Worm (Caenorhabditis elegans) whole organism, L4 larva: ENCODE results near the gene csn-3.

Source experiments
- F26F4.8 ChIP-seq: fragments of 200-800 bp; sonication (Bioruptor generic); conservative IDR thresholded peaks from 2 replicates; pipeline ENCODE4 v1.3.6; 2022; ENCODE audit warnings: missing genetic modification characterization, missing compliant biosample characterization
- F49E8.2 ChIP-seq: sonication (generic microtip); optimal IDR thresholded peaks from 2 replicates; lab custom pipeline; 2016; ENCODE audit warnings: missing compliant biosample characterization, mild to moderate bottlenecking, missing genetic modification characterization, borderline replicate concordance
- R02D3.7 ChIP-seq: fragments of 150-350 bp; sonication (generic microtip); optimal IDR thresholded peaks from 3 replicates; lab custom pipeline; 2014; ENCODE audit warnings: missing biosample characterization, missing genetic modification characterization
- Y48G9A.11 ChIP-seq: fragments of 200-800 bp; sonication (Bioruptor generic); IDR thresholded peaks from 2 replicates; pipeline ENCODE4 v1.3.6; 2022; ENCODE audit warnings: missing genetic modification reagents, missing genetic modification characterization, missing compliant biosample characterization
- Y5F2A.4 ChIP-seq: fragments of 200-800 bp; sonication (Bioruptor generic); optimal IDR thresholded peaks from 2 replicates; lab custom pipeline; 2018; ENCODE audit warnings: mild to moderate bottlenecking, missing genetic modification characterization, missing compliant biosample characterization
- aha-1 ChIP-seq: fragments of 150-350 bp; peaks from one replicate; lab custom pipeline; 2014; ENCODE audit warnings: missing biosample characterization, missing genetic modification characterization
- attf-4 ChIP-seq: sonication (generic microtip); optimal IDR thresholded peaks from 3 replicates; lab custom pipeline; 2017; ENCODE audit warnings: missing biosample characterization, missing genetic modification characterization
- ceh-20 ChIP-seq: fragments of 200-800 bp; sonication (Bioruptor generic); IDR thresholded peaks from 2 replicates; pipeline ENCODE4 v1.3.6; 2022; ENCODE audit warnings: missing genetic modification reagents, missing genetic modification characterization, missing compliant biosample characterization
- ceh-62 ChIP-seq: sonication (generic microtip); optimal IDR thresholded peaks from 2 replicates; lab custom pipeline; 2017; ENCODE audit warnings: missing biosample characterization, missing genetic modification characterization
- ces-1 ChIP-seq: fragments of 150-350 bp; sonication (generic microtip); optimal IDR thresholded peaks from 4 replicates; lab custom pipeline; 2014; ENCODE audit warnings: missing biosample characterization, missing genetic modification reagents, missing genetic modification characterization
- cey-2 ChIP-seq: sonication (generic microtip); optimal IDR thresholded peaks from 3 replicates; lab custom pipeline; 2017; ENCODE audit warnings: missing genetic modification characterization, mild to moderate bottlenecking, missing compliant biosample characterization, antibody characterized with exemption, borderline replicate concordance; ENCODE audit not compliant: insufficient read depth
- daf-16 ChIP-seq, 3 experiments: sonication (generic microtip); optimal IDR thresholded peaks; 2 replicates each; lab custom pipeline; 2016 to 2017; ENCODE audit warnings: missing genetic modification characterization in 3 of 3, missing genetic modification reagents in 3 of 3, mild to moderate bottlenecking in 2 of 3, missing compliant biosample characterization in 2 of 3, missing biosample characterization in 1 of 3, moderate library complexity in 1 of 3
- daf-19 ChIP-seq: fragments of 200-800 bp; sonication (Bioruptor generic); conservative IDR thresholded peaks from 2 replicates; pipeline ENCODE4 v1.3.6; 2022; ENCODE audit warnings: missing genetic modification characterization, missing compliant biosample characterization
- daf-8 ChIP-seq: fragments of 200-800 bp; sonication (Bioruptor generic); IDR thresholded peaks from 2 replicates; pipeline ENCODE4 v1.3.6; 2022; ENCODE audit warnings: missing genetic modification characterization, missing compliant biosample characterization
- dmd-6 ChIP-seq: fragments of 200-800 bp; sonication (Bioruptor generic); IDR thresholded peaks from 2 replicates; pipeline ENCODE4 v1.3.6; 2022; ENCODE audit warnings: missing genetic modification reagents, missing genetic modification characterization, missing compliant biosample characterization
- dmd-9 ChIP-seq: fragments of 200-800 bp; sonication (Bioruptor generic); IDR thresholded peaks from 2 replicates; pipeline ENCODE4 v1.3.6; 2022; ENCODE audit warnings: missing genetic modification reagents, missing genetic modification characterization, missing compliant biosample characterization
- duxl-1 ChIP-seq: sonication (generic microtip); optimal IDR thresholded peaks from 2 replicates; lab custom pipeline; 2016; ENCODE audit warnings: mild to moderate bottlenecking, missing genetic modification characterization, moderate library complexity, missing compliant biosample characterization; ENCODE audit not compliant: poor library complexity
- dve-1 ChIP-seq: sonication (generic microtip); optimal IDR thresholded peaks from 2 replicates; lab custom pipeline; 2017; ENCODE audit warnings: antibody characterized with exemption, mild to moderate bottlenecking, missing genetic modification characterization, missing compliant biosample characterization; ENCODE audit not compliant: insufficient read depth
- egl-27 ChIP-seq: sonication (generic microtip); optimal IDR thresholded peaks from 3 replicates; lab custom pipeline; 2017; ENCODE audit warnings: missing biosample characterization, missing genetic modification reagents, missing genetic modification characterization
- fkh-10 ChIP-seq: fragments of 150-350 bp; optimal IDR thresholded peaks from 2 replicates; lab custom pipeline; 2014; ENCODE audit warnings: missing biosample characterization, missing genetic modification reagents, missing genetic modification characterization
- hif-1 ChIP-seq, 2 experiments: sonication (generic microtip); optimal IDR thresholded peaks; 2 replicates each; lab custom pipeline; 2016 to 2017; ENCODE audit warnings: missing compliant biosample characterization in 2 of 2, missing genetic modification characterization in 2 of 2, missing genetic modification reagents in 2 of 2, missing genotype in 2 of 2, mild to moderate bottlenecking in 1 of 2
- hlh-11 ChIP-seq: fragments of 200-800 bp; sonication (Bioruptor generic); optimal IDR thresholded peaks from 2 replicates; lab custom pipeline; 2018; ENCODE audit warnings: mild to moderate bottlenecking, missing genetic modification characterization, missing compliant biosample characterization
- hlh-30 ChIP-seq: sonication (generic microtip); optimal IDR thresholded peaks from 2 replicates; lab custom pipeline; 2017; ENCODE audit warnings: antibody characterized with exemption, mild to moderate bottlenecking, missing genetic modification characterization, missing compliant biosample characterization; ENCODE audit not compliant: insufficient read depth
- lin-1 ChIP-seq: fragments of 200-800 bp; sonication (Bioruptor generic); IDR thresholded peaks from 2 replicates; pipeline ENCODE4 v1.3.6; 2022; ENCODE audit warnings: missing genetic modification reagents, missing genetic modification characterization, missing compliant biosample characterization
- lin-15B ChIP-seq: fragments of 150-350 bp; sonication (generic microtip); optimal IDR thresholded peaks from 3 replicates; lab custom pipeline; 2014; ENCODE audit warnings: missing biosample characterization, missing genetic modification characterization
- lin-38 ChIP-seq: fragments of 200-800 bp; sonication (Bioruptor generic); IDR thresholded peaks from 2 replicates; pipeline ENCODE4 v1.3.6; 2022; ENCODE audit warnings: missing genetic modification reagents, missing genetic modification characterization, missing compliant biosample characterization
- lir-3 ChIP-seq: sonication (generic microtip); optimal IDR thresholded peaks from 2 replicates; lab custom pipeline; 2016; ENCODE audit warnings: mild to moderate bottlenecking, missing genetic modification characterization, missing compliant biosample characterization
- madf-5 ChIP-seq, 2 experiments: fragments of 200-800 bp; sonication (Bioruptor generic); IDR thresholded peaks; 2 replicates each; pipeline ENCODE4 v1.3.6; 2022; ENCODE audit warnings: missing compliant biosample characterization in 2 of 2, missing genetic modification characterization in 2 of 2
- madf-9 ChIP-seq: fragments of 200-800 bp; sonication (Bioruptor generic); conservative IDR thresholded peaks from 2 replicates; pipeline ENCODE4 v1.3.6; 2022; ENCODE audit warnings: missing genetic modification reagents, missing genetic modification characterization, missing compliant biosample characterization
- nhr-11 ChIP-seq: fragments of 150-350 bp; optimal IDR thresholded peaks from 2 replicates; lab custom pipeline; 2014; ENCODE audit warnings: missing biosample characterization, missing genetic modification characterization
- nhr-28 ChIP-seq: fragments of 150-350 bp; optimal IDR thresholded peaks from 2 replicates; lab custom pipeline; 2014; ENCODE audit warnings: missing biosample characterization, missing genetic modification characterization
- nhr-41 ChIP-seq: fragments of 200-800 bp; sonication (Bioruptor generic); IDR thresholded peaks from 2 replicates; pipeline ENCODE4 v1.3.6; 2022; ENCODE audit warnings: missing genetic modification reagents, missing genetic modification characterization, missing compliant biosample characterization
- nhr-76 ChIP-seq: fragments of 150-350 bp; optimal IDR thresholded peaks from 2 replicates; lab custom pipeline; 2014; ENCODE audit warnings: missing biosample characterization, missing genetic modification characterization
- php-3 ChIP-seq: fragments of 200-800 bp; sonication (Bioruptor generic); IDR thresholded peaks from 2 replicates; pipeline ENCODE4 v1.3.6; 2022; ENCODE audit warnings: missing genetic modification reagents, missing genetic modification characterization, missing compliant biosample characterization
- pqm-1 ChIP-seq: sonication (generic microtip); optimal IDR thresholded peaks from 2 replicates; lab custom pipeline; 2017; ENCODE audit warnings: missing biosample characterization, missing genetic modification characterization
- rbr-2 ChIP-seq: sonication (generic microtip); optimal IDR thresholded peaks from 2 replicates; lab custom pipeline; 2016; ENCODE audit warnings: missing genotype, missing genetic modification characterization, missing compliant biosample characterization
- skn-1 ChIP-seq: fragments of 150-350 bp; optimal IDR thresholded peaks from 2 replicates; lab custom pipeline; 2014; ENCODE audit warnings: missing biosample characterization, missing genetic modification characterization
- unc-62 ChIP-seq, 3 experiments: fragments of 150-350 bp in 1 of 3; sonication (generic microtip); optimal IDR thresholded peaks in 2 of 3; peaks in 1 of 3; 1 replicate in 1 of 3; 2 replicates in 2 of 3; lab custom pipeline; 2014 to 2017; ENCODE audit warnings: missing biosample characterization in 3 of 3, missing genetic modification characterization in 3 of 3, missing genetic modification reagents in 3 of 3, missing genotype in 1 of 3
- zip-2 ChIP-seq: fragments of 150-350 bp; optimal IDR thresholded peaks from 2 replicates; lab custom pipeline; 2014; ENCODE audit warnings: missing biosample characterization, missing genetic modification characterization
- ztf-7 ChIP-seq: fragments of 150-350 bp; optimal IDR thresholded peaks from 2 replicates; lab custom pipeline; 2014; ENCODE audit warnings: missing biosample characterization, missing genetic modification characterization

Gene csn-3

DNA sequence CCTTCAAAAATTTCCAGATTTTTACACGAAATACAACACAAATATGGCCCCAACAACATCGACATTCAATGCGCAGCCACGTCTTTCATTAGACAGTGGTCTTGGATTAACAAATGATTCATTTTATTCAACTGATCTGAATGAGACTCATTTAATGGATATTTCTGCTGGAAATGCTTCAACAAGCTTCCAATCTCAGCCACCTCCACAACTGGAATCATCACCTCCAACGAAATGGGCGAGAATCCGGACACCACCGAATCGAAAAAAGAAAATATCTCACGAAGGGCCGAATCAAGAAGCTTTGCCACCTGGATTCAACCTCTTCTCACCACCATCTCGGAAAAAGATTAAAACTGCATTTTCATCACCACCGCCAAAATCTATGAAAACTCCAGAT lies 14.8 kb upstream of the csn-3 start:
- TF ChIP-seq dve-1 (tag; lab: Kevin White, UChicago) (no peak), lir-3 (tag; lab: Kevin White, UChicago) (no peak), ztf-7 (tag; lab: Kevin White, UChicago) (no peak), fkh-10 (no peak), cey-2 (tag; lab: Kevin White, UChicago) (no peak), ces-1 (GFP tag; lab: Kevin White, UChicago) (no peak), madf-9 (no peak), F26F4.8 (no peak), nhr-76 (no peak), nhr-28 (tag; lab: Kevin White, UChicago) (no peak), egl-27 (tag; lab: Kevin White, UChicago) (no peak), lin-38 (no peak), ceh-62 (no peak)

DNA sequence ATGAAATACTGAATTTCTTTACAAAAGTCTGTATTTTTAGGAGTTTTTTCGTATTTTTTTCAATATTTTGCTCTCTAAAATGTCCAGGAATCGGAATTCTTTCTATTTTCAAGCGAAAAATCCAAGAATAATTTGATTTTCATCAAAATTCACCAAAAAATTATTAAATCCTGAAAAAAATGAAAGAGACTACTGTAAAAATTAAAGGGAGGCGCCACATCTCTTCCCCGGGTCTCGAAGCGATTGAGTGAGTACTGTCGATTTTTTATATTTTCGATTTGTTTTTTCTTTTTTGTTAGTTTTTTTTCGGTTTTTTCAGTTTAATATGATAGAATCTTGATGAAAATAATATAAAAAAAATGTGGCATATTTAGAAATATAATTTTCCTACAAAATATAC lies 11.0 kb upstream of the csn-3 start:
- TF ChIP-seq hif-1 (tag; optimal IDR thresholded peaks at IDR 0.05; lab: Kevin White, UChicago) (no peak), hlh-11 (tag; lab: Kevin White, UChicago) (no peak), aha-1 (tag; lab: Kevin White, UChicago) (peak; percentile 59)

DNA sequence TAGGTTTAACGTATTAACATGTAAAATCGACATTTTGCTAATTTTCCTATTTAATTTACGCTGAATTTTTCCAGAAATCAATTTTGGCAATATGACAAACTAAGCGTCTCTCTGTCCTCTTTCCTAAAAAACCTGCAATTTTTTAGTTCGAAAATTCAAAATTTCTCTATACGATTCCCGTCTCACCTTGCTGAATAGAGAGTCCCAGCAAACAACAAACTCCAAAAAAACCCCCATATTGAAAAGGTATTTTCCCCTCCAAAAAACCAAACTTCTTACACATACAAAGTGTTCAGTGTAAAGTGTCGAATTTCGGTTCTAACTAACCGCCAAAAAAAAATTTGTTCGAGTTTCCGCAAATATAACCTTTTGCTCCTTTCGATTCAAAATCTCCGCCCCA lies 10.4 kb upstream of the csn-3 start, which contains the start of gene pnc-1:
Gene pnc-1 (plus strand): TSS at position 301 of the 400 bp plus-strand sequence.
- TF ChIP-seq unc-62 (GFP tag; optimal IDR thresholded peaks at IDR 0.05 in 1 of 2; lab: Kevin White, UChicago) (peak in 1 of 2 experiments; percentile 63), unc-62 (tag; optimal IDR thresholded peaks at IDR 0.05; lab: Kevin White, UChicago) (no peak), madf-5 (GFP tag; IDR thresholded peaks at IDR 0.05; lab: Robert Waterston, UW) (no peak)

DNA sequence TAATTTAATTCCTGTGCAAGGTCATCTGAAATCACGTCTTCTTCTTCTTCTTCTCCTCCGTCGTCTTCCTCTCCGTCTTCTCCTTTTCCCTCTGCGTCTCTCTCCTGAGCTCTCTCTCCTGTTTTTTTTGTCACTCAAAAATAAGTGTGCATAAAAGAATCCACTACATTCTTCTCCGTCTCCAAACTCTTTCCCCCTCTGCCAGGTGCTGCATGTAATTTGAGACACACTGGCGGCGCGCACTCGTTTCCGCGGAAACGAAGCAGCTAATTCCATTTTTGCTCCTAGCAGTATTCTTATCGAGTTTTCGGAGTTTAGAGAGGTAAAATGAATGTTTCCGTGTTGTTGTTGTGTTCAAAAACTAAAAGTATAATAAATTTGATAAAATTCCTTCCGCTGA lies 8.4 kb upstream of the csn-3 start:
- TF ChIP-seq aha-1 (tag; lab: Kevin White, UChicago) = peak; percentile 5
- peak; percentile 31 for TF ChIP-seq nhr-11 (tag; lab: Kevin White, UChicago)
- peak; percentile 13 for TF ChIP-seq rbr-2
- no peak for TF ChIP-seq duxl-1 (tag; lab: Kevin White, UChicago)

DNA sequence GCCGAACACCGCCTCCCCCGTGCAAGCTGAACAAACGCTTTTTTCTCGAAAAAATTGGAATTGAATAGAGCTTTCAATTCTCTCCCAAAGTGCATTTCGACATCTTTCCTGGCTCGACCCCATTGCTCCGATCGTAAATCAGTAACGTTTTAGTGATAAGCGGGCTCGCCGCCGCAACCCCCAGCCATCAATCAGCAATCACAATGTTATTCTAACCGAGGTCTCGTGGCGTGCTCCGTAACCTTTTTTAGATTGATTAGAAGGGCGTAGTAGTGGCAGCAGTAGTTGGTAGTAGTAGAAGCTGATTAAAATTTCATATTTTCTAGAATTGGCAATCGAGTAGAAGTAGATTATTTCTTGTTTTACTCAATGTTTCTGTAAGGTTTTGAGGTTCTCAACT lies 7.2 kb upstream of the csn-3 start:
- TF ChIP-seq F49E8.2 (tag; lab: Kevin White, UChicago) (no peak), attf-4 (tag; lab: Kevin White, UChicago) (no peak), R02D3.7 (tag; lab: Kevin White, UChicago) (no peak), unc-62 (GFP tag; optimal IDR thresholded peaks at IDR 0.05 in 1 of 2; lab: Kevin White, UChicago) (peak in 1 of 2 experiments; percentile 25), unc-62 (tag; optimal IDR thresholded peaks at IDR 0.05; lab: Kevin White, UChicago) (no peak), lin-1 (GFP tag; lab: Robert Waterston, UW) (no peak), dve-1 (tag; lab: Kevin White, UChicago) (peak; percentile 3), dmd-9 (GFP tag; lab: Robert Waterston, UW) (no peak), skn-1 (tag; lab: Kevin White, UChicago) (no peak), Y48G9A.11 (GFP tag; lab: Robert Waterston, UW) (no peak), ceh-20 (GFP tag; lab: Robert Waterston, UW) (no peak), daf-8 (GFP tag; lab: Robert Waterston, UW) (no peak), daf-19 (GFP tag; lab: Robert Waterston, UW) (no peak), zip-2 (no peak), hlh-30 (tag; lab: Kevin White, UChicago) (no peak), daf-16 (GFP tag; optimal IDR thresholded peaks at IDR 0.05; lab: Kevin White, UChicago) (no peak), daf-16 (tag; optimal IDR thresholded peaks at IDR 0.05; lab: Kevin White, UChicago) (peak; percentile 23), nhr-41 (GFP tag; lab: Robert Waterston, UW) (0 out of 2 replicates have a peak, but pooled peaks have one; percentile 43), php-3 (GFP tag; lab: Robert Waterston, UW) (peak; percentile 52), hlh-11 (tag; lab: Kevin White, UChicago) (peak; percentile 57), aha-1 (tag; lab: Kevin White, UChicago) (peak; percentile 10), pqm-1 (peak; percentile 8), lin-15B (no peak), rbr-2 (no peak), dmd-6 (peak; percentile 67; the same call in 1 of the 2 replicates), Y5F2A.4 (GFP tag; lab: Kevin White, UChicago) (no peak), cey-2 (tag; lab: Kevin White, UChicago) (no peak)
- TF ChIP-seq, all 104 proteins: peak for 9
